Worm (Caenorhabditis elegans): ENCODE data around the gene M57.2.

The M57.2 gene

ce11 chrIV:3539253-3539652, 12.1 kb downstream of the M57.2 start:
- no peak for TF ChIP-seq bed-3 (GFP tag; optimal IDR thresholded peaks at IDR 0.05)
- peak; percentile 55 for TF ChIP-seq ceh-39 (tag; optimal IDR thresholded peaks at IDR 0.05)

ce11 chrIV:3539872-3540271, 12.7 kb downstream of the M57.2 start, which contains the start of gene B0212.3:
TSS of gene B0212.3 (plus strand) at chrIV:3540172.
- TF ChIP-seq hlh-1 (tag; optimal IDR thresholded peaks at IDR 0.05), result no peak
- no peak for TF ChIP-seq ztf-11 (tag; optimal IDR thresholded peaks at IDR 0.05)
- TF ChIP-seq zip-8 (tag; optimal IDR thresholded peaks at IDR 0.05), result no peak
- no peak for TF ChIP-seq nhr-76 (tag; optimal IDR thresholded peaks at IDR 0.05)
- TF ChIP-seq M03D4.4 (tag; optimal IDR thresholded peaks at IDR 0.05), result no peak
- TF ChIP-seq lin-13 (tag; optimal IDR thresholded peaks at IDR 0.05), result no peak
- TF ChIP-seq ham-2 (GFP tag; optimal IDR thresholded peaks at IDR 0.05), result no peak
- TF ChIP-seq bed-3 (GFP tag; optimal IDR thresholded peaks at IDR 0.05), result no peak
- no peak for TF ChIP-seq mab-5 (tag; optimal IDR thresholded peaks at IDR 0.05)
- TF ChIP-seq unc-62 (GFP tag; optimal IDR thresholded peaks at IDR 0.05), result no peak
- no peak for TF ChIP-seq ceh-39 (tag; optimal IDR thresholded peaks at IDR 0.05)
- TF ChIP-seq ceh-83 (GFP tag; optimal IDR thresholded peaks at IDR 0.05), result no peak
- no peak for TF ChIP-seq elt-1 (tag; optimal IDR thresholded peaks at IDR 0.05; ENCODE audit: borderline replicate concordance, insufficient read depth)
- TF ChIP-seq ces-1 (GFP tag; optimal IDR thresholded peaks at IDR 0.05), result no peak

- TF ChIP-seq mep-1 (tag; optimal IDR thresholded peaks at IDR 0.05), result no peak
- TF ChIP-seq ztf-11 (tag; optimal IDR thresholded peaks at IDR 0.05), result no peak
- TF ChIP-seq elt-3 (tag; optimal IDR thresholded peaks at IDR 0.05), result no peak
- TF ChIP-seq blmp-1 (tag; optimal IDR thresholded peaks at IDR 0.05), result no peak
- TF ChIP-seq nhr-28 (tag; optimal IDR thresholded peaks at IDR 0.05), result no peak
- no peak for TF ChIP-seq lsy-2 (tag; optimal IDR thresholded peaks at IDR 0.05)
- TF ChIP-seq unc-39 (tag; optimal IDR thresholded peaks at IDR 0.05), result no peak
Observed at ce11 chrIV:3545060-3545459, 17.9 kb downstream of the M57.2 start.

- TF ChIP-seq elt-3 (tag; optimal IDR thresholded peaks at IDR 0.05), result no peak
- no peak for TF ChIP-seq unc-39 (tag; optimal IDR thresholded peaks at IDR 0.05)
- TF ChIP-seq sptf-1 (tag; optimal IDR thresholded peaks at IDR 0.05), result no peak
- no peak for TF ChIP-seq mep-1 (tag; optimal IDR thresholded peaks at IDR 0.05)
Observed at ce11 chrIV:3547500-3547899, 20.3 kb downstream of the M57.2 start, which contains the start of gene nstp-6. TSS of gene nstp-6 (minus strand) at chrIV:3547600.

ce11 chrIV:3548315-3548714, 21.2 kb downstream of the M57.2 start:
- TF ChIP-seq ceh-83 (GFP tag; optimal IDR thresholded peaks at IDR 0.05) (no peak), mep-1 (tag; optimal IDR thresholded peaks at IDR 0.05) (no peak)

ce11 chrIV:3551777-3552462, 24.8 kb downstream of the M57.2 start:
- TF ChIP-seq flh-1 (GFP tag; optimal IDR thresholded peaks at IDR 0.05) (peak; percentile 59), nhr-2 (tag; optimal IDR thresholded peaks at IDR 0.05) (no peak), nhr-12 (tag; optimal IDR thresholded peaks at IDR 0.05) (no peak), lin-32 (GFP tag; optimal IDR thresholded peaks at IDR 0.05) (peak; percentile 8), sem-2 (GFP tag; optimal IDR thresholded peaks at IDR 0.05) (peak; percentile 60), M03D4.4 (tag; optimal IDR thresholded peaks at IDR 0.05) (peak; percentile 83), cnd-1 (tag; optimal IDR thresholded peaks at IDR 0.05) (peak; percentile 67), elt-3 (tag; optimal IDR thresholded peaks at IDR 0.05) (no peak), ceh-83 (GFP tag; optimal IDR thresholded peaks at IDR 0.05) (peak; percentile 72), bed-3 (GFP tag; optimal IDR thresholded peaks at IDR 0.05) (peak; percentile 25), snpc-4 (tag; optimal IDR thresholded peaks at IDR 0.05) (no peak), ham-2 (GFP tag; optimal IDR thresholded peaks at IDR 0.05) (no peak), mep-1 (tag; optimal IDR thresholded peaks at IDR 0.05) (no peak), lin-13 (tag; optimal IDR thresholded peaks at IDR 0.05) (no peak), ceh-43 (GFP tag; optimal IDR thresholded peaks at IDR 0.05) (peak; percentile 16), ces-1 (GFP tag; optimal IDR thresholded peaks at IDR 0.05) (no peak), tbx-8 (GFP tag; optimal IDR thresholded peaks at IDR 0.05) (peak; percentile 40), elt-1 (tag; optimal IDR thresholded peaks at IDR 0.05; ENCODE audit: borderline replicate concordance, insufficient read depth) (no peak), ceh-39 (tag; optimal IDR thresholded peaks at IDR 0.05) (no peak), ztf-11 (tag; optimal IDR thresholded peaks at IDR 0.05) (no peak), mab-5 (tag; optimal IDR thresholded peaks at IDR 0.05) (no peak), lsy-2 (tag; optimal IDR thresholded peaks at IDR 0.05) (no peak), sptf-1 (tag; optimal IDR thresholded peaks at IDR 0.05) (peak; percentile 72), hlh-1 (tag; optimal IDR thresholded peaks at IDR 0.05) (no peak), nhr-76 (tag; optimal IDR thresholded peaks at IDR 0.05) (no peak), nhr-237 (tag; optimal IDR thresholded peaks at IDR 0.05) (no peak), blmp-1 (tag; optimal IDR thresholded peaks at IDR 0.05) (no peak), unc-120 (tag; optimal IDR thresholded peaks at IDR 0.05; ENCODE audit: poor library complexity, severe bottlenecking) (peak; percentile 44), mls-2 (tag; optimal IDR thresholded peaks at IDR 0.05) (peak; percentile 73), zip-8 (tag; optimal IDR thresholded peaks at IDR 0.05) (no peak), pha-4 (tag; optimal IDR thresholded peaks at IDR 0.05) (no peak), drap-1 (GFP tag; optimal IDR thresholded peaks at IDR 0.05) (peak; percentile 58), unc-39 (tag; optimal IDR thresholded peaks at IDR 0.05) (no peak), nhr-28 (tag; optimal IDR thresholded peaks at IDR 0.05) (no peak), unc-62 (GFP tag; optimal IDR thresholded peaks at IDR 0.05) (no peak)

Data from whole organism, mixed stage, embryonic.